Worm (Caenorhabditis elegans) whole organism, L3 larva: ENCODE measurements around the gene nspb-5.

Experiments
- ceh-16 ChIP-seq: sonication (generic microtip); optimal IDR thresholded peaks from 2 replicates; lab custom pipeline; 2017; ENCODE audit warnings: missing biosample characterization, missing genetic modification characterization
- egl-27 ChIP-seq: sonication (generic microtip); optimal IDR thresholded peaks from 4 replicates; lab custom pipeline; 2017; ENCODE audit warnings: missing biosample characterization, missing genetic modification reagents, missing genetic modification characterization
- lsy-12 ChIP-seq: sonication (generic microtip); optimal IDR thresholded peaks from 2 replicates; lab custom pipeline; 2016; ENCODE audit warnings: mild to moderate bottlenecking, missing genetic modification characterization, missing compliant biosample characterization

DNA sequence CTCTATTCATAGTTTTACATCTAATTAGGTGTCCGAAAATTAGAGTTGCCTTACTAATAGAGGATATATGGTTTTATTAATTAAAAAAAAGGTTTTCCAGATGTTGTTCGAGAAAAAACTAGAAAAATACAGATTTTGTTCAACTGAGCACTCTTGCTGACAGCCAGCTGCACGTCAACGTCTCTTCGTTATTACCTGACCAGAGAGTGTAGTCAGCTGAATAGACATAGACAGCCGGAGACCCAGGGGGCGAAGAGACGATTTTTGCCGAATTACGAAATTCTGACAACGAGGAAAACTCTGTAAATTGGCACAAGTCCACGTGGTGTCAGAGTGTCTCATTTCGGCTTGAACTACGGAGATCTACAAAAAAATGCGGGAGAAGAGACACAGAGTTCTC is 19.8 kb downstream of the nspb-5 start:
- no peak for TF ChIP-seq ceh-16
- TF ChIP-seq egl-27 (tag; lab: Kevin White, UChicago): no peak
- TF ChIP-seq lsy-12 (tag; lab: Kevin White, UChicago): no peak
